Fruit fly (Drosophila melanogaster): Measurements from ENCODE around the gene Prx6a.

DNA sequence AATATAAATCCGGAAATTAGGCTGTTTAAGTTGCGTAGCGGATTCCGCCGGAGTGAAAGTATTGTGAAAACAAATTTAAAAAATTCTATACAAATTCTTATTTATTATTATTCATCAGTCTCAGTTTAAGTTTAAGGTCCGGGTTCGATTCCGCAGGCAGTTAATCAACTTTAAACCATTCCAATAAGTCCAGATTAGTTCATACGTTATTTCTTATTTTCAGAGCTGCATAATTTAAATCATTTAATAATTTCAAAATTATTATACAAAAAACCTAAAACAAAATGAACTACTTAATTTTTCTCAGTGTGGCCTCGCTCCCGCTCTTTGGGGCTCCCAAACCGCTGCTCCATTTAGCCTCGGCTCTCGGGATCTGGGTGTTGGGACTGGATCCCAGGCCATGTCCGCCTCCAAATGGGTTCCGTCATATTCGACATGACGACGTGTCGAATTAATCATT is 47.7 kb downstream of the Prx6a start:
- TF ChIP-seq h (GFP tag; optimal IDR thresholded peaks at IDR 0.05): peak; percentile 83
- peak; percentile 4 for TF ChIP-seq CrebA (GFP tag; optimal IDR thresholded peaks at IDR 0.05; ENCODE audit: borderline replicate concordance)
- TF ChIP-seq HLH106 (tag; optimal IDR thresholded peaks at IDR 0.05): peak; percentile 91
- TF ChIP-seq Sp1 (GFP tag; optimal IDR thresholded peaks at IDR 0.05): peak; percentile 95
- TF ChIP-seq Myc (optimal IDR thresholded peaks at IDR 0.05): no peak
- TF ChIP-seq Mio (GFP tag; optimal IDR thresholded peaks at IDR 0.05): no peak
- TF ChIP-seq Vsx2 (GFP tag; optimal IDR thresholded peaks at IDR 0.05; ENCODE audit: partially characterized antibody): no peak
- TF ChIP-seq lola (GFP tag; optimal IDR thresholded peaks at IDR 0.05): no peak
- peak; percentile 88 for TF ChIP-seq fru (GFP tag; optimal IDR thresholded peaks at IDR 0.05)
- peak; percentile 56 for TF ChIP-seq psq (GFP tag; optimal IDR thresholded peaks at IDR 0.05)
- no peak for TF ChIP-seq Dfd (GFP tag; optimal IDR thresholded peaks at IDR 0.05)

Data from whole organism, wandering third instar larva.